Worm (Caenorhabditis elegans) whole organism, L4 larva: ENCODE results near the gene Y43F8C.9.

Source experiments
- D1046.2 ChIP-seq: fragments of 200-800 bp; sonication (Bioruptor generic); IDR thresholded peaks from 2 replicates; pipeline ENCODE4 v1.3.6; 2022; ENCODE audit warnings: missing genetic modification characterization, missing compliant biosample characterization
- F26F4.8 ChIP-seq: fragments of 200-800 bp; sonication (Bioruptor generic); conservative IDR thresholded peaks from 2 replicates; pipeline ENCODE4 v1.3.6; 2022; ENCODE audit warnings: missing genetic modification characterization, missing compliant biosample characterization
- T20F7.1 ChIP-seq: fragments of 200-800 bp; sonication (Bioruptor generic); optimal IDR thresholded peaks from 2 replicates; lab custom pipeline; 2018; ENCODE audit warnings: mild to moderate bottlenecking, missing genetic modification characterization, missing compliant biosample characterization
- Y105C5A.15 ChIP-seq: fragments of 200-800 bp; sonication (Bioruptor generic); IDR thresholded peaks from 2 replicates; pipeline ENCODE4 v1.3.6; 2022; ENCODE audit warnings: missing genetic modification characterization, missing compliant biosample characterization
- Y75B8A.6 ChIP-seq: fragments of 200-800 bp; sonication (Bioruptor generic); IDR thresholded peaks from 2 replicates; pipeline ENCODE4 v1.3.6; 2022; ENCODE audit warnings: missing genetic modification reagents, missing genetic modification characterization, missing compliant biosample characterization
- aha-1 ChIP-seq: fragments of 150-350 bp; peaks from one replicate; lab custom pipeline; 2014; ENCODE audit warnings: missing biosample characterization, missing genetic modification characterization
- ceh-20 ChIP-seq: fragments of 200-800 bp; sonication (Bioruptor generic); IDR thresholded peaks from 2 replicates; pipeline ENCODE4 v1.3.6; 2022; ENCODE audit warnings: missing genetic modification reagents, missing genetic modification characterization, missing compliant biosample characterization
- ceh-32 ChIP-seq: sonication (generic microtip); optimal IDR thresholded peaks from 2 replicates; lab custom pipeline; 2016; ENCODE audit warnings: mild to moderate bottlenecking, missing genetic modification characterization, missing compliant biosample characterization; ENCODE audit not compliant: poor library complexity
- ceh-44 ChIP-seq: fragments of 200-800 bp; sonication (Bioruptor generic); IDR thresholded peaks from 2 replicates; pipeline ENCODE4 v1.3.6; 2022; ENCODE audit warnings: missing genetic modification reagents, missing genetic modification characterization, missing compliant biosample characterization
- ces-1 ChIP-seq: fragments of 150-350 bp; sonication (generic microtip); optimal IDR thresholded peaks from 4 replicates; lab custom pipeline; 2014; ENCODE audit warnings: missing biosample characterization, missing genetic modification reagents, missing genetic modification characterization
- ctbp-1 ChIP-seq: fragments of 200-800 bp; sonication (Bioruptor generic); IDR thresholded peaks from 2 replicates; pipeline ENCODE4 v1.3.6; 2022; ENCODE audit warnings: missing genetic modification reagents, missing genetic modification characterization, missing compliant biosample characterization
- daf-16 ChIP-seq, 3 experiments: sonication (generic microtip); optimal IDR thresholded peaks; 2 replicates each; lab custom pipeline; 2016 to 2017; ENCODE audit warnings: missing genetic modification characterization in 3 of 3, missing genetic modification reagents in 3 of 3, mild to moderate bottlenecking in 2 of 3, missing compliant biosample characterization in 2 of 3, missing biosample characterization in 1 of 3, moderate library complexity in 1 of 3
- daf-8 ChIP-seq: fragments of 200-800 bp; sonication (Bioruptor generic); IDR thresholded peaks from 2 replicates; pipeline ENCODE4 v1.3.6; 2022; ENCODE audit warnings: missing genetic modification characterization, missing compliant biosample characterization
- dmd-6 ChIP-seq: fragments of 200-800 bp; sonication (Bioruptor generic); IDR thresholded peaks from 2 replicates; pipeline ENCODE4 v1.3.6; 2022; ENCODE audit warnings: missing genetic modification reagents, missing genetic modification characterization, missing compliant biosample characterization
- dpl-1 ChIP-seq: fragments of 150-350 bp; optimal IDR thresholded peaks from 2 replicates; lab custom pipeline; 2014; ENCODE audit warnings: missing biosample characterization, missing genetic modification reagents, missing genetic modification characterization
- egl-43 ChIP-seq: fragments of 200-800 bp; sonication (Bioruptor generic); IDR thresholded peaks from 2 replicates; pipeline ENCODE4 v1.3.6; 2022; ENCODE audit warnings: missing genetic modification reagents, missing genetic modification characterization, missing compliant biosample characterization
- fkh-10 ChIP-seq: fragments of 150-350 bp; optimal IDR thresholded peaks from 2 replicates; lab custom pipeline; 2014; ENCODE audit warnings: missing biosample characterization, missing genetic modification reagents, missing genetic modification characterization
- hlh-11 ChIP-seq: fragments of 200-800 bp; sonication (Bioruptor generic); optimal IDR thresholded peaks from 2 replicates; lab custom pipeline; 2018; ENCODE audit warnings: mild to moderate bottlenecking, missing genetic modification characterization, missing compliant biosample characterization
- hmg-1.1 ChIP-seq: fragments of 200-800 bp; sonication (Bioruptor generic); IDR thresholded peaks from 2 replicates; pipeline ENCODE4 v1.3.6; 2022; ENCODE audit warnings: missing genetic modification reagents, missing genetic modification characterization, missing compliant biosample characterization
- lim-7 ChIP-seq: fragments of 200-800 bp; sonication (Bioruptor generic); IDR thresholded peaks from 2 replicates; pipeline ENCODE4 v1.3.6; 2022; ENCODE audit warnings: missing genetic modification characterization, missing compliant biosample characterization
- lin-1 ChIP-seq: fragments of 200-800 bp; sonication (Bioruptor generic); IDR thresholded peaks from 2 replicates; pipeline ENCODE4 v1.3.6; 2022; ENCODE audit warnings: missing genetic modification reagents, missing genetic modification characterization, missing compliant biosample characterization
- lin-38 ChIP-seq: fragments of 200-800 bp; sonication (Bioruptor generic); IDR thresholded peaks from 2 replicates; pipeline ENCODE4 v1.3.6; 2022; ENCODE audit warnings: missing genetic modification reagents, missing genetic modification characterization, missing compliant biosample characterization
- lsy-2 ChIP-seq, 2 experiments: fragments of 150-350 bp in 1 of 2; sonication (generic microtip) in 1 of 2; optimal IDR thresholded peaks; 2 replicates each; lab custom pipeline; 2014 to 2017; ENCODE audit warnings: missing biosample characterization in 2 of 2, missing genetic modification characterization in 2 of 2
- mdl-1 ChIP-seq, 2 experiments: fragments of 150-350 bp in 1 of 2; sonication (generic microtip) in 1 of 2; optimal IDR thresholded peaks; 2 replicates each; lab custom pipeline; 2014 to 2017; ENCODE audit warnings: missing biosample characterization in 2 of 2, missing genetic modification characterization in 2 of 2
- mep-1 ChIP-seq: fragments of 150-350 bp; sonication (generic microtip); optimal IDR thresholded peaks from 3 replicates; lab custom pipeline; 2014; ENCODE audit warnings: missing biosample characterization, missing genetic modification characterization
- mxl-2 ChIP-seq: fragments of 200-800 bp; sonication (Bioruptor generic); conservative IDR thresholded peaks from 2 replicates; pipeline ENCODE4 v1.3.6; 2022; ENCODE audit warnings: missing genetic modification reagents, missing genetic modification characterization, missing compliant biosample characterization
- nhr-10 ChIP-seq: fragments of 150-350 bp; optimal IDR thresholded peaks from 2 replicates; lab custom pipeline; 2014; ENCODE audit warnings: missing biosample characterization, missing genetic modification characterization
- nhr-11 ChIP-seq: fragments of 150-350 bp; optimal IDR thresholded peaks from 2 replicates; lab custom pipeline; 2014; ENCODE audit warnings: missing biosample characterization, missing genetic modification characterization
- nhr-28 ChIP-seq: fragments of 150-350 bp; optimal IDR thresholded peaks from 2 replicates; lab custom pipeline; 2014; ENCODE audit warnings: missing biosample characterization, missing genetic modification characterization
- nhr-42 ChIP-seq: fragments of 200-800 bp; sonication (Bioruptor generic); IDR thresholded peaks from 2 replicates; pipeline ENCODE4 v1.3.6; 2022; ENCODE audit warnings: missing genetic modification characterization, missing compliant biosample characterization
- pha-4 ChIP-seq, 2 experiments: fragments of 150-350 bp in 1 of 2; fragments of 200-800 bp in 1 of 2; sonication (Bioruptor generic) in 1 of 2; IDR thresholded peaks in 1 of 2; optimal IDR thresholded peaks in 1 of 2; 2 replicates each; pipeline versions ENCODE4 v1.3.6 to Lab custom; 2014 to 2022; ENCODE audit warnings: missing genetic modification characterization in 2 of 2, missing genetic modification reagents in 2 of 2, missing biosample characterization in 1 of 2, missing compliant biosample characterization in 1 of 2
- rbr-2 ChIP-seq: sonication (generic microtip); optimal IDR thresholded peaks from 2 replicates; lab custom pipeline; 2016; ENCODE audit warnings: missing genotype, missing genetic modification characterization, missing compliant biosample characterization
- saeg-2 ChIP-seq: fragments of 200-800 bp; sonication (Bioruptor generic); IDR thresholded peaks from 2 replicates; pipeline ENCODE4 v1.3.6; 2022; ENCODE audit warnings: missing genetic modification reagents, missing genetic modification characterization, missing compliant biosample characterization
- set-16 ChIP-seq: fragments of 200-800 bp; sonication (Bioruptor generic); IDR thresholded peaks from 2 replicates; pipeline ENCODE4 v1.3.6; 2022; ENCODE audit warnings: missing genetic modification reagents, missing genetic modification characterization, missing compliant biosample characterization
- snpc-1.2 ChIP-seq: fragments of 200-800 bp; sonication (Bioruptor generic); IDR thresholded peaks from 2 replicates; pipeline ENCODE4 v1.3.6; 2022; ENCODE audit warnings: missing genetic modification reagents, missing genetic modification characterization, missing compliant biosample characterization
- snpc-4 ChIP-seq: fragments of 150-350 bp; optimal IDR thresholded peaks from 2 replicates; lab custom pipeline; 2014; ENCODE audit warnings: missing biosample characterization, missing genetic modification characterization
- unc-130 ChIP-seq: sonication (generic microtip); optimal IDR thresholded peaks from 2 replicates; lab custom pipeline; 2016; ENCODE audit warnings: missing genetic modification reagents, missing genetic modification characterization, missing compliant biosample characterization
- unc-62 ChIP-seq, 3 experiments: fragments of 150-350 bp in 1 of 3; sonication (generic microtip); optimal IDR thresholded peaks in 2 of 3; peaks in 1 of 3; 1 replicate in 1 of 3; 2 replicates in 2 of 3; lab custom pipeline; 2014 to 2017; ENCODE audit warnings: missing biosample characterization in 3 of 3, missing genetic modification characterization in 3 of 3, missing genetic modification reagents in 3 of 3, missing genotype in 1 of 3
- zfp-3 ChIP-seq: fragments of 200-800 bp; sonication (Bioruptor generic); conservative IDR thresholded peaks from 2 replicates; pipeline ENCODE4 v1.3.6; 2022; ENCODE audit warnings: missing genetic modification reagents, missing genetic modification characterization, missing compliant biosample characterization
- zip-11 ChIP-seq: fragments of 200-800 bp; sonication (Bioruptor generic); IDR thresholded peaks from 2 replicates; pipeline ENCODE4 v1.3.6; 2022; ENCODE audit warnings: missing genetic modification characterization, missing compliant biosample characterization
- zip-2 ChIP-seq: fragments of 150-350 bp; optimal IDR thresholded peaks from 2 replicates; lab custom pipeline; 2014; ENCODE audit warnings: missing biosample characterization, missing genetic modification characterization
- ztf-11 ChIP-seq: fragments of 150-350 bp; optimal IDR thresholded peaks from 2 replicates; lab custom pipeline; 2014; ENCODE audit warnings: missing biosample characterization, missing genetic modification characterization

Gene Y43F8C.9

ce11 chrV:19622440-19622914 is 23.4 kb upstream of the Y43F8C.9 start, which contains the start of gene Y43F8C.3 (continued):
- peak; percentile 73 for TF ChIP-seq egl-43 (GFP tag; lab: Robert Waterston, UW)
- peak; percentile 43; the same call in 1 of the 2 replicates for TF ChIP-seq pha-4 (GFP tag; IDR thresholded peaks at IDR 0.05; lab: Robert Waterston, UW)
- TF ChIP-seq pha-4 (tag; optimal IDR thresholded peaks at IDR 0.05; lab: Kevin White, UChicago): no peak
- TF ChIP-seq unc-130: no peak
- peak; percentile 98 for TF ChIP-seq set-16 (GFP tag; lab: Robert Waterston, UW)
- peak; percentile 90 for TF ChIP-seq aha-1 (tag; lab: Kevin White, UChicago)
- TF ChIP-seq dmd-6: peak; percentile 57
- TF ChIP-seq ztf-11 (tag; lab: Kevin White, UChicago): no peak
- TF ChIP-seq Y75B8A.6 (GFP tag; lab: Robert Waterston, UW): no peak
- no peak for TF ChIP-seq mxl-2 (GFP tag; lab: Robert Waterston, UW)
- TF ChIP-seq mep-1 (tag; lab: Kevin White, UChicago): peak; percentile 88
- no peak for TF ChIP-seq T20F7.1 (GFP tag; lab: Kevin White, UChicago)
- TF ChIP-seq daf-16 (GFP tag; optimal IDR thresholded peaks at IDR 0.05; lab: Kevin White, UChicago): no peak
- TF ChIP-seq daf-16 (tag; optimal IDR thresholded peaks at IDR 0.05; lab: Kevin White, UChicago): peak; percentile 29
- TF ChIP-seq D1046.2 (GFP tag; lab: Robert Waterston, UW): no peak
- TF ChIP-seq snpc-1.2 (GFP tag; lab: Robert Waterston, UW): no peak
- peak; percentile 56 for TF ChIP-seq nhr-28 (tag; lab: Kevin White, UChicago)
- TF ChIP-seq lim-7 (GFP tag; lab: Robert Waterston, UW): no peak
- no peak for TF ChIP-seq Y105C5A.15
- TF ChIP-seq nhr-11 (tag; lab: Kevin White, UChicago): peak; percentile 45
- no peak for TF ChIP-seq zip-11 (GFP tag; lab: Robert Waterston, UW)
- TF ChIP-seq hlh-11: peak; percentile 96
- TF ChIP-seq ceh-44 (GFP tag; lab: Robert Waterston, UW): no peak
- TF ChIP-seq fkh-10 (GFP tag; lab: Kevin White, UChicago): peak; percentile 47
- peak; percentile 93 for TF ChIP-seq hmg-1.1
- no peak for TF ChIP-seq saeg-2
- TF ChIP-seq lin-1 (GFP tag; lab: Robert Waterston, UW): peak; percentile 34; the same call in 1 of the 2 replicates
- TF ChIP-seq ceh-32 (tag; lab: Kevin White, UChicago): no peak
- TF ChIP-seq lsy-2 (tag; optimal IDR thresholded peaks at IDR 0.05; lab: Kevin White, UChicago): peak; percentile 65 to 71
- no peak for TF ChIP-seq nhr-42
- TF ChIP-seq ceh-20 (GFP tag; lab: Robert Waterston, UW): no peak
- peak in 1 of 2 experiments; percentile 91 for TF ChIP-seq unc-62 (GFP tag; optimal IDR thresholded peaks at IDR 0.05 in 1 of 2; lab: Kevin White, UChicago)
- no peak for TF ChIP-seq unc-62 (tag; optimal IDR thresholded peaks at IDR 0.05; lab: Kevin White, UChicago)
- no peak for TF ChIP-seq daf-8
- TF ChIP-seq mdl-1 (tag; optimal IDR thresholded peaks at IDR 0.05; lab: Kevin White, UChicago): peak; percentile 26 to 86
- no peak for TF ChIP-seq snpc-4 (tag; lab: Kevin White, UChicago)

ce11 chrV:19623523-19624312 is 22.2 kb upstream of the Y43F8C.9 start:
- TF ChIP-seq ctbp-1 (GFP tag; lab: Robert Waterston, UW): no peak
- TF ChIP-seq daf-16 (GFP tag; optimal IDR thresholded peaks at IDR 0.05; lab: Kevin White, UChicago): no peak
- peak; percentile 16 for TF ChIP-seq daf-16 (tag; optimal IDR thresholded peaks at IDR 0.05; lab: Kevin White, UChicago)

- no peak for TF ChIP-seq nhr-10 (tag; lab: Kevin White, UChicago)
- TF ChIP-seq lin-1 (GFP tag; lab: Robert Waterston, UW): no peak
- TF ChIP-seq snpc-1.2 (GFP tag; lab: Robert Waterston, UW): no peak
- no peak for TF ChIP-seq lim-7 (GFP tag; lab: Robert Waterston, UW)
- TF ChIP-seq dpl-1: no peak
- TF ChIP-seq ceh-44 (GFP tag; lab: Robert Waterston, UW): no peak
- no peak for TF ChIP-seq zip-11 (GFP tag; lab: Robert Waterston, UW)
- no peak for TF ChIP-seq pha-4 (GFP tag; IDR thresholded peaks at IDR 0.05; lab: Robert Waterston, UW)
- TF ChIP-seq pha-4 (tag; optimal IDR thresholded peaks at IDR 0.05; lab: Kevin White, UChicago): no peak
- no peak for TF ChIP-seq rbr-2 (tag; lab: Kevin White, UChicago)
- no peak for TF ChIP-seq nhr-42
- no peak for TF ChIP-seq daf-8
- TF ChIP-seq unc-62 (GFP tag; optimal IDR thresholded peaks at IDR 0.05 in 1 of 2; lab: Kevin White, UChicago): no peak
- no peak for TF ChIP-seq unc-62 (tag; optimal IDR thresholded peaks at IDR 0.05; lab: Kevin White, UChicago)
- no peak for TF ChIP-seq F26F4.8
- no peak for TF ChIP-seq ces-1
- no peak for TF ChIP-seq zip-2 (tag; lab: Kevin White, UChicago)
- TF ChIP-seq aha-1 (tag; lab: Kevin White, UChicago): no peak
- no peak for TF ChIP-seq zfp-3 (GFP tag; lab: Robert Waterston, UW)
- no peak for TF ChIP-seq lin-38 (GFP tag; lab: Robert Waterston, UW)
Measured at ce11 chrV:19624749-19625148, 21.2 kb upstream of the Y43F8C.9 start, which contains the start of gene dyf-19. dyf-19 (plus strand) TSS chrV:19625049.
